Worm (Caenorhabditis elegans): ENCODE results near the gene C04E6.13.

Gene C04E6.13

DNA sequence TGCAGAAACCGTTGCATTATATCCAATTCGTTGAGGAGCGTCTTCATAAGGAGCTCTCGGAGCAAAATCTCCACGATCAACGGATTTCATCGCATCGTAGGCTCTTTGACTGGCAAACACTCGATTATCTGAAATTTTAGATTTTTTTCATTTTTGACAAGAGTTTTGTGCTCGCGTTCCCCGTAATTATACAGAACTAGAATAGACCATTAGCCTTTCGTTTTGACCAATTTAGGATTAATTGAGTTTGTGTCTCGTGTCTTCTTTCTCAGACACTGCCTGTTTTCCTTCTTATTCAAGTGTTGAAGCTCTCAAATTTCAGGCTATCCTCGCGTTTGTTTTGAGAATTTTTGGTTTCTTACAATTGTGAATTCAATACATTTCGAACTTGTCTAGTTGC, 50.6 kb downstream of the C04E6.13 start:
- TF ChIP-seq ces-1 (GFP tag; optimal IDR thresholded peaks at IDR 0.05) = peak; percentile 71
- no peak for TF ChIP-seq nhr-28 (tag; optimal IDR thresholded peaks at IDR 0.05)
- no peak for TF ChIP-seq ceh-83 (GFP tag; optimal IDR thresholded peaks at IDR 0.05)
- no peak for TF ChIP-seq sptf-1 (tag; optimal IDR thresholded peaks at IDR 0.05)
